Fruit fly (Drosophila melanogaster): Measurements from ENCODE around the gene Eogt.

Gene Eogt

DNA sequence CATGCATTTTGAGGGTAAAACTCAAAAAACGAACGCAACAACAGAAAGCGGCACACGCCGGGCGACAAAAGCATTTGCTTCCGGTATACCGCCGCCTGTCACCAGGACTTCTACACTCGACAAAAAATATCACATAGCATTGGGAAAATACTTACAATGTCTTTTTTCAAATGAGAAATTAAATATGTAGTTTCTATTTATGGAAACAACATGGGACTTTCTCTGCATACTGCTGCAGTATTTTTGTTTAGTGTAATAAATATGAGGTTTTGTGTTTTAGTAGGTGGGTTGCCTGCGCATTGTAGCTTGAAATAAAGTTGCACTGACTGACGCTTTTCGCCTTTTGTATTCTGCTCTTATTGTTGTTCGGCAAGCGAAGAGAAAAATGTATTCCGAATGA is 16.2 kb downstream of the Eogt start (continued):
- TF ChIP-seq CG18619 (GFP tag; optimal IDR thresholded peaks at IDR 0.05), result no peak
- TF ChIP-seq CG9932 (GFP tag; IDR thresholded peaks at IDR 0.05), result no peak
- TF ChIP-seq amos (GFP tag; IDR thresholded peaks at IDR 0.05; ENCODE audit: partially characterized antibody), result no peak
- TF ChIP-seq MESR4 (GFP tag; optimal IDR thresholded peaks at IDR 0.05), result no peak
- no peak for TF ChIP-seq CG3995 (GFP tag; optimal IDR thresholded peaks at IDR 0.05)
- TF ChIP-seq D (optimal IDR thresholded peaks at IDR 0.05), result no peak
- TF ChIP-seq D (GFP tag; optimal IDR thresholded peaks at IDR 0.05), result no peak
- TF ChIP-seq CG31441 (GFP tag; IDR thresholded peaks at IDR 0.05), result no peak
- no peak for TF ChIP-seq oc (tag; optimal IDR thresholded peaks at IDR 0.05)
- no peak for TF ChIP-seq CG11456 (GFP tag; IDR thresholded peaks at IDR 0.05)
- peak; percentile 55; the same call in 1 of the 3 replicates for TF ChIP-seq ken (GFP tag; IDR thresholded peaks at IDR 0.05)
- TF ChIP-seq Med (GFP tag), result peak; percentile 40
- no peak for TF ChIP-seq CG13287 (GFP tag; IDR thresholded peaks at IDR 0.05; ENCODE audit: partially characterized antibody)
- TF ChIP-seq CG3847 (GFP tag; IDR thresholded peaks at IDR 0.05), result no peak
- TF ChIP-seq Blimp-1 (GFP tag; optimal IDR thresholded peaks at IDR 0.05), result peak; percentile 1
- no peak for TF ChIP-seq CG10366 (GFP tag; IDR thresholded peaks at IDR 0.05)
- no peak for TF ChIP-seq CG4328 (GFP tag; optimal IDR thresholded peaks at IDR 0.05)
- peak; percentile 29; the same call in 1 of the 2 replicates for TF ChIP-seq ranshi (GFP tag; IDR thresholded peaks at IDR 0.05)
- no peak for TF ChIP-seq CG8290 (GFP tag; optimal IDR thresholded peaks at IDR 0.05)
- no peak for TF ChIP-seq CG8290 (tag; optimal IDR thresholded peaks at IDR 0.05)
- no peak for TF ChIP-seq chm (GFP tag; IDR thresholded peaks at IDR 0.05)
- peak; percentile 53 for TF ChIP-seq sens (GFP tag)
- TF ChIP-seq Hr3 (GFP tag; optimal IDR thresholded peaks at IDR 0.05), result no peak
- TF ChIP-seq CG11093 (GFP tag; IDR thresholded peaks at IDR 0.05), result no peak
- no peak for TF ChIP-seq CG12744 (GFP tag; optimal IDR thresholded peaks at IDR 0.05)
- TF ChIP-seq Sox102F (GFP tag; optimal IDR thresholded peaks at IDR 0.05), result peak; percentile 3
- peak in 1 of 2 experiments; percentile 33 for TF ChIP-seq bsh (GFP tag; optimal IDR thresholded peaks at IDR 0.05)
- TF ChIP-seq Sry-β (GFP tag; optimal IDR thresholded peaks at IDR 0.05), result no peak
- TF ChIP-seq dati (GFP tag; IDR thresholded peaks at IDR 0.05), result no peak
- TF ChIP-seq CG10147 (GFP tag; optimal IDR thresholded peaks at IDR 0.05), result no peak

DNA sequence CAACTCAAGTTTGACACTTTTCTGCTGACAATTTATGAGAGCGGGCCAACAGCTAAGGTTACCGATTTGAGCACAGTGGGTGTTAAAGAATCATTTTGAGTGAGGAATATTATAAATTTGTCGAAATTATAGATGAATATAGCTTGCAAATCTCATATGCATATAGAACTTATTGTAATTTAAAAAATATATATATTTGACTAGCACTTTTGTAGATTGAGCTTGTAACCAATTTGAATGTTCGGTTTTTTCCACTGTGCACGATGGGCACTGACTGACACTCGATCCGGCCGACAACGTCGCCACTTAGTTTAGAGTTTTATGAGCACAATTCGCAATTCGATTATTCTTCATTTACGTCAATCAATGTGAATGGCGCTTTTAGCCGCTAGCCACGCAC is 17.6 kb downstream of the Eogt start:
- peak; percentile 16 for TF ChIP-seq phol (tag; optimal IDR thresholded peaks at IDR 0.05)
- peak; percentile 20 for TF ChIP-seq Blimp-1 (GFP tag; optimal IDR thresholded peaks at IDR 0.05)
- TF ChIP-seq Hr51 (GFP tag; optimal IDR thresholded peaks at IDR 0.05), result peak in 1 of 2 experiments; percentile 27
- peak; percentile 36 for TF ChIP-seq dmrt99B (tag; optimal IDR thresholded peaks at IDR 0.05)
- TF ChIP-seq CG17829 (tag; optimal IDR thresholded peaks at IDR 0.05), result no peak
- no peak for TF ChIP-seq chinmo (GFP tag; IDR thresholded peaks at IDR 0.05; ENCODE audit: partially characterized antibody)
- TF ChIP-seq HHEX (GFP tag; optimal IDR thresholded peaks at IDR 0.05), result no peak
- no peak for TF ChIP-seq toy (GFP tag; IDR thresholded peaks at IDR 0.05)
- TF ChIP-seq slbo (GFP tag; IDR thresholded peaks at IDR 0.05), result 0 out of 2 replicates have a peak, but pooled peaks have one; percentile 19
- TF ChIP-seq C15 (GFP tag; IDR thresholded peaks at IDR 0.05), result no peak
- no peak for TF ChIP-seq CG1529 (GFP tag; optimal IDR thresholded peaks at IDR 0.05)
- no peak for TF ChIP-seq Dref (GFP tag; IDR thresholded peaks at IDR 0.05)
- no peak for TF ChIP-seq Opbp (GFP tag; IDR thresholded peaks at IDR 0.05; ENCODE audit: partially characterized antibody)
- 0 out of 2 replicates have a peak, but pooled peaks have one; percentile 9 for TF ChIP-seq CG11696 (GFP tag; IDR thresholded peaks at IDR 0.05)
- TF ChIP-seq wdn (GFP tag; IDR thresholded peaks at IDR 0.05), result 0 out of 2 replicates have a peak, but pooled peaks have one; percentile 33
- peak; percentile 16 for TF ChIP-seq sens (GFP tag)
- no peak for TF ChIP-seq CG9817 (tag; optimal IDR thresholded peaks at IDR 0.05)
- TF ChIP-seq Oli (tag; optimal IDR thresholded peaks at IDR 0.05), result peak; percentile 24
- TF ChIP-seq zen2 (GFP tag; IDR thresholded peaks at IDR 0.05; ENCODE audit: partially characterized antibody), result no peak
- TF ChIP-seq Sox102F (GFP tag; optimal IDR thresholded peaks at IDR 0.05), result peak; percentile 48
- peak; percentile 21; the same call in 1 of the 3 replicates for TF ChIP-seq CG11695 (GFP tag; IDR thresholded peaks at IDR 0.05)
- peak in 1 of 2 experiments; percentile 36 for TF ChIP-seq bsh (GFP tag; optimal IDR thresholded peaks at IDR 0.05)
- no peak for TF ChIP-seq ewg (GFP tag; optimal IDR thresholded peaks at IDR 0.05)
- TF ChIP-seq esg (GFP tag; conservative IDR thresholded peaks at IDR 0.05), result 0 out of 2 replicates have a peak, but pooled peaks have one; percentile 14
- no peak for TF ChIP-seq Neu2 (GFP tag; optimal IDR thresholded peaks at IDR 0.05; ENCODE audit: borderline replicate concordance)

Data from whole organism, embryonic.